Fruit fly (Drosophila melanogaster) whole organism, pupa: ENCODE measurements around the gene SLC5A11.
A peak's percentile ranks its signal among the peaks of the same experiment; 100 is the strongest.

Experiments
- CG10348 ChIP-seq: fragments of 200-800 bp; sonication (Bioruptor generic); IDR thresholded peaks from 2 replicates; pipeline ENCODE4 v1.3.6; 2022; ENCODE audit warnings: missing biosample characterization, missing genetic modification characterization
- CG12605 ChIP-seq: fragments of 200-800 bp; sonication (Bioruptor generic); IDR thresholded peaks from 2 replicates; pipeline ENCODE4 v1.3.6; 2022; ENCODE audit warnings: missing biosample characterization, missing genetic modification characterization
- CG13204 ChIP-seq: fragments of 200-800 bp; sonication (Bioruptor generic); optimal IDR thresholded peaks from 2 replicates; lab custom pipeline; 2018; ENCODE audit warnings: missing biosample characterization, mild to moderate bottlenecking, missing genetic modification characterization, moderate library complexity
- CG14655 ChIP-seq: fragments of 200-800 bp; sonication (Bioruptor generic); optimal IDR thresholded peaks from 3 replicates; lab custom pipeline; 2017; ENCODE audit warnings: mild to moderate bottlenecking, missing biosample characterization, missing genetic modification reagents, missing genetic modification characterization
- CG15710 ChIP-seq: fragments of 200-800 bp; sonication (Bioruptor generic); optimal IDR thresholded peaks from 2 replicates; lab custom pipeline; 2018; ENCODE audit warnings: missing biosample characterization, mild to moderate bottlenecking, missing genetic modification characterization, moderate library complexity
- CG17806 ChIP-seq: fragments of 200-800 bp; sonication (Bioruptor generic); optimal IDR thresholded peaks from 2 replicates; lab custom pipeline; 2018; ENCODE audit warnings: missing biosample characterization, mild to moderate bottlenecking, missing genetic modification characterization, moderate library complexity
- CG32121 ChIP-seq: fragments of 200-800 bp; sonication (Bioruptor generic); IDR thresholded peaks from 2 replicates; pipeline ENCODE4 v1.3.6; 2022; ENCODE audit warnings: missing biosample characterization, missing genetic modification characterization
- CG34367 ChIP-seq: fragments of 200-800 bp; sonication (Bioruptor generic); optimal IDR thresholded peaks from 2 replicates; lab custom pipeline; 2018; ENCODE audit warnings: missing biosample characterization, mild to moderate bottlenecking, missing genetic modification characterization
- CG4496 ChIP-seq: fragments of 200-800 bp; sonication (Bioruptor generic); IDR thresholded peaks from 3 replicates; pipeline ENCODE4 v1.3.6; 2022; ENCODE audit warnings: missing biosample characterization, missing genetic modification characterization
- CG8159 ChIP-seq: fragments of 200-800 bp; sonication (Bioruptor generic); optimal IDR thresholded peaks from 3 replicates; lab custom pipeline; 2018; ENCODE audit warnings: missing biosample characterization, mild to moderate bottlenecking, missing genetic modification characterization, moderate library complexity
- CG8301 ChIP-seq: fragments of 200-800 bp; sonication (Bioruptor generic); optimal IDR thresholded peaks from 2 replicates; lab custom pipeline; 2018; ENCODE audit warnings: missing biosample characterization, mild to moderate bottlenecking, missing genetic modification characterization
- CG9948 ChIP-seq: fragments of 200-800 bp; sonication (Bioruptor generic); optimal IDR thresholded peaks from 2 replicates; lab custom pipeline; 2018; ENCODE audit warnings: missing biosample characterization, mild to moderate bottlenecking, missing genetic modification characterization, moderate library complexity
- D1 ChIP-seq: fragments of 200-800 bp; sonication (Bioruptor generic); optimal IDR thresholded peaks from 2 replicates; lab custom pipeline; 2018; ENCODE audit warnings: missing biosample characterization, mild to moderate bottlenecking, missing genetic modification characterization, moderate library complexity
- EcR ChIP-seq: fragments of 200-800 bp; sonication (Bioruptor generic); optimal IDR thresholded peaks from 3 replicates; lab custom pipeline; 2019; ENCODE audit warnings: missing biosample characterization, missing genetic modification characterization, mild to moderate bottlenecking, moderate library complexity, missing genetic modification reagents
- Ets98B ChIP-seq: fragments of 200-800 bp; sonication (Bioruptor generic); IDR thresholded peaks from 2 replicates; pipeline ENCODE4 v1.3.6; 2022; ENCODE audit warnings: missing biosample characterization, missing genetic modification characterization
- Pif1A ChIP-seq: fragments of 200-800 bp; sonication (Bioruptor generic); optimal IDR thresholded peaks from 3 replicates; lab custom pipeline; 2016; ENCODE audit warnings: missing biosample characterization, missing genetic modification characterization
- Pif1B ChIP-seq: fragments of 200-800 bp; sonication (Bioruptor generic); optimal IDR thresholded peaks from 3 replicates; lab custom pipeline; 2016; ENCODE audit warnings: missing biosample characterization, missing genetic modification characterization
- Snoo ChIP-seq: fragments of 200-800 bp; sonication (Bioruptor generic); optimal IDR thresholded peaks from 3 replicates; lab custom pipeline; 2017; ENCODE audit warnings: missing biosample characterization, mild to moderate bottlenecking, missing genetic modification characterization, inconsistent platforms
- fd96Ca ChIP-seq: fragments of 200-800 bp; sonication (Bioruptor generic); IDR thresholded peaks from 3 replicates; pipeline ENCODE4 v1.3.6; 2022; ENCODE audit warnings: missing biosample characterization, missing genetic modification characterization
- gl ChIP-seq: fragments of 200-800 bp; sonication (Bioruptor generic); optimal IDR thresholded peaks from 2 replicates; lab custom pipeline; 2018; ENCODE audit warnings: missing biosample characterization, mild to moderate bottlenecking, missing genetic modification characterization
- rn ChIP-seq: fragments of 200-800 bp; sonication (Bioruptor generic); IDR thresholded peaks from 2 replicates; pipeline ENCODE4 v1.3.6; 2022; ENCODE audit warnings: missing biosample characterization, missing genetic modification characterization

SLC5A11 gene

dm6 chr2L:8211070-8211469 lies 6.1 kb upstream of the SLC5A11 start, which contains the start of gene Ssb-c31a:
Gene Ssb-c31a, plus strand, starts transcription at chr2L:8211347.
- TF ChIP-seq CG9948 (no peak), D1 (tag; lab: Kevin White, UChicago) (no peak), CG17806 (tag; lab: Kevin White, UChicago) (peak; percentile 9), CG4496 (GFP tag; lab: Robert Waterston, UW) (0 out of 3 replicates have a peak, but pooled peaks have one; percentile 3), fd96Ca (no peak), Pif1B (GFP tag; lab: Kevin White, UChicago) (peak; percentile 30), CG32121 (GFP tag; lab: Robert Waterston, UW) (no peak; the same call in 1 of the 2 replicates), CG14655 (GFP tag; lab: Kevin White, UChicago) (peak; percentile 14), CG8159 (tag; lab: Kevin White, UChicago) (peak; percentile 43), CG15710 (tag; lab: Kevin White, UChicago) (peak; percentile 28), Pif1A (peak; percentile 48), EcR (GFP tag; lab: Kevin White, UChicago) (peak; percentile 14)

DNA sequence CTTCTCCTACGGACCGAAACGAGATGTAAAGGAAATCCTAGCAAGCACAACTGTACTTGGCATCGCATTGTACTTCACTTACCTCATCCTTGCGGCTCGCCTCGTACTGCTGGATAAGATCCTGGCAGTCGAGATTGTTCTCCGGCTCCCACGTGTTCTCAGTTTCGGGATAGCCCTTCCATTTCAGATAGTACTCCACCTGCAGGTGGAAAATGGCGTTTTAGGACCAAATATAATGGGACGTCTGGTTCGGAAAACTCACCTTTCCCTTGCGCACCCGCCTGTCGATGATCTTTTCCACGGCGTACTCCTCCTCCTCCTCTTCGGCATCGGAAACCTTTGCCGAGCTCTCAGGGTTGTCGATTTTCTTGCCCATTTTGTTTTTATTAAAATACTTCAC lies 5.5 kb upstream of the SLC5A11 start:
- TF ChIP-seq CG9948 (no peak), CG8159 (tag; lab: Kevin White, UChicago) (no peak), fd96Ca (no peak), Pif1B (GFP tag; lab: Kevin White, UChicago) (no peak)

dm6 chr2L:8209362-8209761 lies 4.4 kb upstream of the SLC5A11 start:
- TF ChIP-seq Snoo (tag; lab: Kevin White, UChicago): no peak
- TF ChIP-seq rn (GFP tag; lab: Robert Waterston, UW): no peak
- TF ChIP-seq CG34367 (tag; lab: Kevin White, UChicago): no peak
- no peak for TF ChIP-seq CG15710 (tag; lab: Kevin White, UChicago)
- TF ChIP-seq Pif1B (GFP tag; lab: Kevin White, UChicago): no peak
- no peak for TF ChIP-seq gl
- no peak for TF ChIP-seq CG17806 (tag; lab: Kevin White, UChicago)
- no peak for TF ChIP-seq D1 (tag; lab: Kevin White, UChicago)
- TF ChIP-seq Ets98B (GFP tag; lab: Robert Waterston, UW): no peak
- no peak for TF ChIP-seq CG10348 (GFP tag; lab: Robert Waterston, UW)

DNA sequence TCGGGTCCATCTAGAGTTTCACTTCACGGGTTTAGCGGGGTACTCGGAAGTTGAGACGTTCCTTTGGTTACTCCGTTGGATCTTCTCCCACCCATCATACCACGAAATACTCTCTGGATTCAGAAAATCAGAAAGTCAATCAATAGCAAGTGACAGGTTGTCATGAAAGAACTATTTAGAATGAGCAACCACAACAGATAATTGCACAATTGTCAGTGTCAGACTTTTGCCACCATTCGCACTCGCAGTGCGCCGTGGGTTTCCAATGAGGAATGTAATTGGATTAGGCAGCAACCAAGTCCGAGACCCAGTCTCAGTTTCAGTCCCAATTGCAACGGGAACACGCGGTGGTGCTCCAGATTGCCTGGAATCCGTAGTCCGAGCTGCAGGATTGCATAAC lies 939 bp upstream of the SLC5A11 start, which contains the start of gene CG8419:
CG8419 (plus strand) TSS at position 301 of the 400 bp plus-strand sequence.
- TF ChIP-seq gl (no peak), Pif1A (no peak), Ets98B (GFP tag; lab: Robert Waterston, UW) (no peak), CG34367 (tag; lab: Kevin White, UChicago) (no peak), CG4496 (GFP tag; lab: Robert Waterston, UW) (0 out of 3 replicates have a peak, but pooled peaks have one; percentile 24), CG17806 (tag; lab: Kevin White, UChicago) (no peak), CG9948 (no peak), CG8301 (tag; lab: Kevin White, UChicago) (no peak)

DNA sequence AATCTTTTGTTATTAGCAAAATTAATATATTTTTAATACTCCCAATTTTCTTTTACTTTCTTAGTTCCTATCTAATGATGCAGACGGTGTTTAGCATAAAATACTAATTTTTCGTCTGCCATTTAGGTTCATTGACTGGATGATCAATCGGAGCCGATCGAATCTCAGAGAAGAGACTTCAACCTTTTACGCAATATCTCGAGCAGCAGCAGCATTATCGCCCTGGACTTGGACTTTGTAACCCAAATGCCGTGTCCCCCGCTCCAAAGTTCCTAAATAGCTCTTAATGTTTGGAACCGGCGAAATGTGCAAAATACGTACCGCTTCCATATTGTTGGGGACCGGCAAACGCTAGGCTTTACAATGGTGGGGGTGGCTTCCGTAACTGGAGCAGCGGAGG lies 566 bp downstream of the SLC5A11 start:
- TF ChIP-seq gl (peak; percentile 10), fd96Ca (no peak)

DNA sequence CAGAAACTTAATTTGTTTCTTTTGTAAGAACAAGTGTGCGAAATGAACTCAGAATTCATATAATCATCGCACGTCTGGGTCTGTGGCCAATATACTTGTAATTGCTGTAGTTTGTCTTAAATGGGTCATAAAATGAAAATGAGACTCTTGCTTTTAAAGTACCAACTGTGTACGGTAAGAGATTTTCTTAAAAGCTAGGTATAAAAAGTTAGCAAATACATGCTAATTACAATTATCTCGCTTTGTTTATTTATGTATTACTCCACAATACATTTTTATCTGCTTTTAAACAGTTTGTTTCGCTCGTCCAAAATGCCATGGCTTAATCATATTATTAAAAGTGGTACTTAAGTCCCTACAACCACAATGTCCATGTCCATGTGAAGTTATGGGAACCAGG lies 1.2 kb downstream of the SLC5A11 start:
- TF ChIP-seq CG10348 (GFP tag; lab: Robert Waterston, UW): no peak
- TF ChIP-seq CG9948: no peak
- TF ChIP-seq CG15710 (tag; lab: Kevin White, UChicago): no peak
- TF ChIP-seq Ets98B (GFP tag; lab: Robert Waterston, UW): no peak
- no peak for TF ChIP-seq CG17806 (tag; lab: Kevin White, UChicago)
- TF ChIP-seq CG8159 (tag; lab: Kevin White, UChicago): no peak
- TF ChIP-seq Pif1B (GFP tag; lab: Kevin White, UChicago): no peak

- TF ChIP-seq CG13204 (GFP tag; lab: Kevin White, UChicago): no peak
- TF ChIP-seq CG34367 (tag; lab: Kevin White, UChicago): no peak
- no peak for TF ChIP-seq CG9948
- no peak for TF ChIP-seq CG8301 (tag; lab: Kevin White, UChicago)
- TF ChIP-seq CG12605: 0 out of 2 replicates have a peak, but pooled peaks have one; percentile 30
- peak; percentile 21 for TF ChIP-seq gl
- no peak for TF ChIP-seq Snoo (tag; lab: Kevin White, UChicago)
- TF ChIP-seq D1 (tag; lab: Kevin White, UChicago): no peak
- TF ChIP-seq EcR (GFP tag; lab: Kevin White, UChicago): no peak
- 0 out of 3 replicates have a peak, but pooled peaks have one; percentile 36 for TF ChIP-seq CG4496 (GFP tag; lab: Robert Waterston, UW)
- no peak for TF ChIP-seq Pif1B (GFP tag; lab: Kevin White, UChicago)
- no peak for TF ChIP-seq CG17806 (tag; lab: Kevin White, UChicago)
- no peak for TF ChIP-seq CG32121 (GFP tag; lab: Robert Waterston, UW)
- TF ChIP-seq fd96Ca: no peak
These were observed 2.4 kb downstream of the SLC5A11 start for dm6 chr2L:8202569-8202968.
